Fruit fly (Drosophila melanogaster): ENCODE data around the gene Ykt6.

DNA sequence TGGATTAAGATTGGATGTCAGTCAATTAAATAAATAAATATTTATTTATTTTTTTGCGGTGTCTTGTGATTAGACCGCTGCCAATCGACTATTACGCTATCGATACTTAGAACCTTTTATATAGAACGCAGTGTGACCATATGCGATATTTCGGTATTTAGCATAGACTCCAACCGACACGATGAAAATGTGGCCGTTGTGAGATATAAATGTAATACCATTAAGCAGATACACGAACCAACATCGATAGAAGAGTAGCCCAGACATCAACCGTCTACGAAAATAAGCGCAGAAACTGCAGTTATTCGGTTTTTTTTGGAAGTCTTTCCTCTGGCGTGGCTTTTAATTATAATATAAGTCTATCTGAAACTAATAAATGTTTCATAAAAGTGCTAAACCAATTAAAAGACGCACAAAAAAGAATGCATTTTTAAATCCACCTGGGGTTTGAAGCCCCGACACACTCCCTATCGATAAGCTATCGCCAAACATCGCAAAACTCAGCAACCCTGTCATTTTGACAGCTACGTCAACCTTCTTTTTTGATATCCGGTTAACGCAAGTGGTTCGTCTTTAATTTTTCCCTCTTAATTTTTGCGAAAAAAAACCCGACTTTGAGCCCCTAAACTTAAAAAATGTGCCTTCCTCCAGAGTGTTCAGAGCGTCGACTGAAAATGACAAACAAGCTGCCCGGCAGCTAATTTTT lies 13.2 kb downstream of the Ykt6 start, which contains the start of the genes Dhdds and RpS14a:
- TF ChIP-seq CG4318 (GFP tag; optimal IDR thresholded peaks at IDR 0.05) (no peak), dsx (GFP tag; optimal IDR thresholded peaks at IDR 0.05; ENCODE audit: poor library complexity, severe bottlenecking) (no peak), Eip78C (GFP tag) (peak; percentile 68), CG6854 (GFP tag; optimal IDR thresholded peaks at IDR 0.05) (peak; percentile 74), CG16779 (tag; optimal IDR thresholded peaks at IDR 0.05) (no peak), net (GFP tag; optimal IDR thresholded peaks at IDR 0.05) (peak; percentile 39), CG3032 (tag; optimal IDR thresholded peaks at IDR 0.05) (no peak), Sox14 (GFP tag; optimal IDR thresholded peaks at IDR 0.05) (peak; percentile 4), CG31627 (GFP tag; optimal IDR thresholded peaks at IDR 0.05) (peak; percentile 39), CG11902 (GFP tag; optimal IDR thresholded peaks at IDR 0.05) (no peak), achi (GFP tag; optimal IDR thresholded peaks at IDR 0.05) (peak; percentile 99), CG8119 (GFP tag; IDR thresholded peaks at IDR 0.05) (no peak), Hr39 (GFP tag; optimal IDR thresholded peaks at IDR 0.05) (peak; percentile 50), CG34406 (GFP tag; optimal IDR thresholded peaks at IDR 0.05) (peak; percentile 54)

All from whole organism, prepupa.